Worm (Caenorhabditis elegans) whole organism, L3 larva: ENCODE results near the gene srtx-1.

ENCODE experiments used
- elt-3 ChIP-seq, 3 experiments: fragments of 150-350 bp in 1 of 3; sonication (generic microtip) in 2 of 3; optimal IDR thresholded peaks; 2 replicates in 2 of 3; 4 replicates in 1 of 3; lab custom pipeline; 2014 to 2017; ENCODE audit warnings: missing biosample characterization in 3 of 3, missing genetic modification characterization in 3 of 3
- fkh-10 ChIP-seq: sonication (generic microtip); optimal IDR thresholded peaks from 2 replicates; lab custom pipeline; 2017; ENCODE audit warnings: missing biosample characterization, missing genetic modification reagents, missing genetic modification characterization
- nhr-25 ChIP-seq: sonication (generic microtip); optimal IDR thresholded peaks from 2 replicates; lab custom pipeline; 2017; ENCODE audit warnings: missing biosample characterization, missing genetic modification characterization
- nhr-76 ChIP-seq: fragments of 150-350 bp; sonication (generic microtip); optimal IDR thresholded peaks from 5 replicates; lab custom pipeline; 2014; ENCODE audit warnings: missing biosample characterization, missing genetic modification characterization
- nhr-77 ChIP-seq: fragments of 150-350 bp; optimal IDR thresholded peaks from 2 replicates; lab custom pipeline; 2014; ENCODE audit warnings: missing biosample characterization, missing genetic modification characterization
- pqm-1 ChIP-seq: fragments of 150-350 bp; optimal IDR thresholded peaks from 2 replicates; lab custom pipeline; 2017; ENCODE audit warnings: missing biosample characterization, missing genetic modification characterization, inconsistent platforms

DNA sequence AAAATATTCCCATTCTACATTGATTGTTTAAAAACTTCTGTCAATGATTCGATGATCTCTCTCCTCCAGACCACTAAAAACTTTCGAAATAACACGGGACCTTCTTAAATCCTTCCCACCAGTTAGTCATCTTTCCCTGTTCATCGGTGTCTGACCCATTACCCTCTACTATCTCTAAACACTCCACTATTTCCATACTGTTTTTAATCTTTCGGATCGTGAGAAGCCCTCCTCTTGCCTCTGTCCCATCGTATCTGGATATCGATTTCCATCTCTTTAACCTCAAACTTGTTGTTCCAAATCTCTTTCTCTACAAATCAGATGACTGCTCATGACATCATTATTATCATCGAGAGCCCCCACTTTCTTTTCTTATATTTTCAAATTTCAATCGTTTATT is 7.3 kb downstream of the srtx-1 start:
- TF ChIP-seq nhr-76 (tag; lab: Kevin White, UChicago): no peak
- TF ChIP-seq pqm-1 (tag; lab: Kevin White, UChicago): no peak
- no peak for TF ChIP-seq fkh-10 (GFP tag; lab: Kevin White, UChicago)
- TF ChIP-seq elt-3 (tag; optimal IDR thresholded peaks at IDR 0.05; lab: Kevin White, UChicago): no peak
- TF ChIP-seq nhr-77 (tag; lab: Kevin White, UChicago): no peak
- no peak for TF ChIP-seq nhr-25 (tag; lab: Kevin White, UChicago)
